Fruit fly (Drosophila melanogaster) whole organism, embryonic: ENCODE measurements around the gene sno.

Experiments used
- ATbp ChIP-seq: fragments of 200-800 bp; sonication (Bioruptor generic); optimal IDR thresholded peaks from 2 replicates; lab custom pipeline; 2017; ENCODE audit warnings: missing biosample characterization, mild to moderate bottlenecking, missing genetic modification characterization, missing genetic modification reagents
- Abd-B ChIP-seq: fragments of 200-800 bp; sonication (Bioruptor generic); optimal IDR thresholded peaks from 2 replicates; lab custom pipeline; 2018; ENCODE audit warnings: missing biosample characterization, mild to moderate bottlenecking, missing genetic modification characterization, moderate library complexity
- Bdp1 ChIP-seq: fragments of 200-800 bp; sonication (Bioruptor generic); optimal IDR thresholded peaks from 3 replicates; lab custom pipeline; 2016; ENCODE audit warnings: missing biosample characterization, missing genetic modification characterization
- Blimp-1 ChIP-seq: fragments of 200-800 bp; sonication (Bioruptor generic); optimal IDR thresholded peaks from 3 replicates; lab custom pipeline; 2018; ENCODE audit warnings: missing biosample characterization, missing genetic modification characterization, mild to moderate bottlenecking, moderate library complexity, missing genetic modification reagents
- CG11093 ChIP-seq: fragments of 200-800 bp; sonication (Bioruptor generic); IDR thresholded peaks from 3 replicates; pipeline ENCODE4 v1.3.6; 2022; ENCODE audit warnings: missing biosample characterization, missing genetic modification characterization
- CG11695 ChIP-seq: fragments of 200-800 bp; sonication (Bioruptor generic); IDR thresholded peaks from 3 replicates; pipeline ENCODE4 v1.3.6; 2022; ENCODE audit warnings: missing biosample characterization, missing genetic modification characterization
- CG13775 ChIP-seq: fragments of 200-800 bp; sonication (Bioruptor generic); optimal IDR thresholded peaks from 3 replicates; lab custom pipeline; 2017; ENCODE audit warnings: missing biosample characterization, mild to moderate bottlenecking, missing genetic modification characterization
- CG17385 ChIP-seq: fragments of 200-800 bp; sonication (Bioruptor generic); optimal IDR thresholded peaks from 3 replicates; lab custom pipeline; 2018; ENCODE audit warnings: missing biosample characterization, mild to moderate bottlenecking, missing genetic modification characterization
- CG17612 ChIP-seq: fragments of 200-800 bp; sonication (Bioruptor generic); IDR thresholded peaks from 2 replicates; pipeline ENCODE4 v1.3.6; 2022; ENCODE audit warnings: missing biosample characterization, missing genetic modification characterization
- CG2199 ChIP-seq: fragments of 200-800 bp; sonication (Bioruptor generic); IDR thresholded peaks from 3 replicates; pipeline ENCODE4 v1.3.6; 2022; ENCODE audit warnings: missing biosample characterization, missing genetic modification characterization
- CG30020 ChIP-seq: fragments of 200-800 bp; optimal IDR thresholded peaks from 2 replicates; lab custom pipeline; 2019; ENCODE audit warnings: missing biosample characterization, mild to moderate bottlenecking, missing genetic modification characterization, moderate library complexity
- CG4424 ChIP-seq: fragments of 200-800 bp; sonication (Bioruptor generic); optimal IDR thresholded peaks from 3 replicates; lab custom pipeline; 2016; ENCODE audit warnings: missing biosample characterization, missing genetic modification characterization
- CG6813 ChIP-seq: fragments of 200-800 bp; sonication (Bioruptor generic); optimal IDR thresholded peaks from 2 replicates; lab custom pipeline; 2017; ENCODE audit warnings: missing biosample characterization, missing genetic modification characterization, mild to moderate bottlenecking, moderate library complexity, missing genetic modification reagents
- CG7556 ChIP-seq: fragments of 200-800 bp; sonication (Bioruptor generic); optimal IDR thresholded peaks from 2 replicates; lab custom pipeline; 2017; ENCODE audit warnings: missing biosample characterization, mild to moderate bottlenecking, missing genetic modification characterization
- CG8924 ChIP-seq: fragments of 200-800 bp; optimal IDR thresholded peaks from 3 replicates; lab custom pipeline; 2019; ENCODE audit warnings: missing biosample characterization, mild to moderate bottlenecking, missing genetic modification characterization, moderate library complexity
- CG8944 ChIP-seq: fragments of 200-800 bp; sonication (Bioruptor generic); optimal IDR thresholded peaks from 3 replicates; lab custom pipeline; 2016; ENCODE audit warnings: missing biosample characterization, missing genetic modification characterization
- CoRest ChIP-seq: fragments of 200-800 bp; sonication (Bioruptor generic); optimal IDR thresholded peaks from 3 replicates; lab custom pipeline; 2018; ENCODE audit warnings: missing biosample characterization, mild to moderate bottlenecking, missing genetic modification characterization, moderate library complexity
- Deaf1 ChIP-seq: fragments of 200-800 bp; optimal IDR thresholded peaks from 3 replicates; lab custom pipeline; 2019; ENCODE audit warnings: missing biosample characterization, mild to moderate bottlenecking, missing genetic modification characterization, moderate library complexity
- Dip3 ChIP-seq: fragments of 200-800 bp; sonication (Bioruptor generic); optimal IDR thresholded peaks from 3 replicates; lab custom pipeline; 2016; ENCODE audit warnings: missing biosample characterization, missing genetic modification characterization
- E2f1 ChIP-seq: fragments of 200-800 bp; sonication (Bioruptor generic); IDR thresholded peaks from 2 replicates; pipeline ENCODE4 v1.3.6; 2022; ENCODE audit warnings: missing biosample characterization, missing genetic modification characterization
- Gsc ChIP-seq: fragments of 200-800 bp; sonication (Bioruptor generic); IDR thresholded peaks from 2 replicates; pipeline ENCODE4 v1.3.6; 2022; ENCODE audit warnings: missing biosample characterization, missing genetic modification characterization
- H15 ChIP-seq: fragments of 200-800 bp; sonication (Bioruptor generic); IDR thresholded peaks from 3 replicates; pipeline ENCODE4 v1.3.6; 2022; ENCODE audit warnings: missing biosample characterization, missing genetic modification characterization
- Hand ChIP-seq: fragments of 200-800 bp; sonication (Bioruptor generic); optimal IDR thresholded peaks from 2 replicates; lab custom pipeline; 2017; ENCODE audit warnings: mild to moderate bottlenecking, missing biosample characterization, missing genetic modification reagents, missing genetic modification characterization
- HmgZ ChIP-seq: fragments of 200-800 bp; sonication (Bioruptor generic); optimal IDR thresholded peaks from 2 replicates; lab custom pipeline; 2018; ENCODE audit warnings: missing biosample characterization, mild to moderate bottlenecking, missing genetic modification characterization
- Meics ChIP-seq: fragments of 200-800 bp; sonication (Bioruptor generic); optimal IDR thresholded peaks from 2 replicates; lab custom pipeline; 2017; ENCODE audit warnings: missing biosample characterization, mild to moderate bottlenecking, missing genetic modification characterization
- NfI ChIP-seq: fragments of 200-800 bp; sonication (Bioruptor generic); optimal IDR thresholded peaks from 3 replicates; lab custom pipeline; 2018; ENCODE audit warnings: missing biosample characterization, mild to moderate bottlenecking, missing genetic modification characterization, moderate library complexity
- PHDP ChIP-seq: fragments of 200-800 bp; sonication (Bioruptor generic); optimal IDR thresholded peaks from 3 replicates; lab custom pipeline; 2018; ENCODE audit warnings: missing biosample characterization, mild to moderate bottlenecking, missing genetic modification characterization, moderate library complexity
- Ptx1 ChIP-seq: fragments of 200-800 bp; sonication (Bioruptor generic); IDR thresholded peaks from 2 replicates; pipeline ENCODE4 v1.3.6; 2022; ENCODE audit warnings: missing biosample characterization, missing genetic modification characterization
- Sox100B ChIP-seq: fragments of 200-800 bp; sonication (Bioruptor generic); optimal IDR thresholded peaks from 3 replicates; lab custom pipeline; 2018; ENCODE audit warnings: missing biosample characterization, mild to moderate bottlenecking, missing genetic modification characterization
- Xrp1 ChIP-seq: fragments of 200-800 bp; sonication (Bioruptor generic); IDR thresholded peaks from 2 replicates; pipeline ENCODE4 v1.3.6; 2022; ENCODE audit warnings: missing biosample characterization, missing genetic modification characterization
- chif ChIP-seq, 2 experiments: fragments of 200-800 bp; sonication (Bioruptor generic); optimal IDR thresholded peaks; 3 replicates each; lab custom pipeline; 2016; ENCODE audit warnings: missing biosample characterization in 2 of 2, missing genetic modification characterization in 2 of 2
- corto ChIP-seq: fragments of 200-800 bp; sonication (Bioruptor generic); optimal IDR thresholded peaks from 2 replicates; lab custom pipeline; 2016; ENCODE audit warnings: missing biosample characterization, mild to moderate bottlenecking, missing genetic modification characterization, moderate library complexity
- eve ChIP-seq, 2 experiments: fragments of >200 bp; optimal IDR thresholded peaks; 2 replicates each; lab custom pipeline; 2017; ENCODE audit warnings: missing biosample characterization in 2 of 2, missing genetic modification characterization in 2 of 2
- fd96Cb ChIP-seq: fragments of 200-800 bp; sonication (Bioruptor generic); optimal IDR thresholded peaks from 2 replicates; lab custom pipeline; 2018; ENCODE audit warnings: missing biosample characterization, mild to moderate bottlenecking, missing genetic modification characterization, moderate library complexity
- gsb-n ChIP-seq: fragments of 200-800 bp; sonication (Bioruptor generic); optimal IDR thresholded peaks from 3 replicates; lab custom pipeline; 2018; ENCODE audit warnings: missing biosample characterization, mild to moderate bottlenecking, missing genetic modification characterization
- ham ChIP-seq: fragments of 200-800 bp; sonication (Bioruptor generic); IDR thresholded peaks from 2 replicates; pipeline ENCODE4 v1.3.6; 2022; ENCODE audit warnings: missing biosample characterization, missing genetic modification characterization
- lab ChIP-seq: fragments of 200-800 bp; sonication (Bioruptor generic); optimal IDR thresholded peaks from 3 replicates; lab custom pipeline; 2017; ENCODE audit warnings: missing biosample characterization, missing genetic modification characterization, mild to moderate bottlenecking, moderate library complexity, missing genetic modification reagents
- lov ChIP-seq, 2 experiments: fragments of 200-800 bp in 1 of 2; fragments of >200 bp in 1 of 2; sonication (Bioruptor generic) in 1 of 2; IDR thresholded peaks in 1 of 2; optimal IDR thresholded peaks in 1 of 2; 2 replicates in 1 of 2; 3 replicates in 1 of 2; pipeline versions ENCODE4 v1.3.6 to Lab custom; 2017 to 2022; ENCODE audit warnings: missing biosample characterization in 1 of 2, missing genetic modification characterization in 1 of 2
- nmo ChIP-seq: fragments of 200-800 bp; sonication (Bioruptor generic); optimal IDR thresholded peaks from 2 replicates; lab custom pipeline; 2018; ENCODE audit warnings: missing biosample characterization, mild to moderate bottlenecking, missing genetic modification characterization, moderate library complexity
- org-1 ChIP-seq: fragments of 200-800 bp; sonication (Bioruptor generic); optimal IDR thresholded peaks from 2 replicates; lab custom pipeline; 2017; ENCODE audit warnings: missing biosample characterization, missing genetic modification characterization
- pan ChIP-seq, 4 experiments: fragments of >200 bp in 3 of 4; fragments of 200-800 bp in 1 of 4; sonication (Bioruptor generic) in 1 of 4; optimal IDR thresholded peaks in 3 of 4; IDR thresholded peaks in 1 of 4; 2 replicates each; pipeline versions ENCODE4 v1.3.6 to Lab custom; 2017 to 2022; ENCODE audit warnings: missing biosample characterization in 2 of 4, missing genetic modification characterization in 2 of 4, mixed read lengths in 1 of 4
- peb ChIP-seq: fragments of 200-800 bp; sonication (Bioruptor generic); IDR thresholded peaks from 2 replicates; pipeline ENCODE4 v1.3.6; 2022; ENCODE audit warnings: missing biosample characterization, missing genetic modification characterization
- ranshi ChIP-seq: fragments of 200-800 bp; sonication (Bioruptor generic); IDR thresholded peaks from 2 replicates; pipeline ENCODE4 v1.3.6; 2022; ENCODE audit warnings: missing biosample characterization, missing genetic modification characterization
- sc ChIP-seq, 3 experiments: fragments of >200 bp in 2 of 3; fragments of 200-800 bp in 1 of 3; sonication (Bioruptor generic) in 1 of 3; optimal IDR thresholded peaks; 2 replicates in 2 of 3; 3 replicates in 1 of 3; lab custom pipeline; 2017; ENCODE audit warnings: mild to moderate bottlenecking in 1 of 3, missing biosample characterization in 1 of 3, missing genetic modification characterization in 1 of 3, missing genetic modification reagents in 1 of 3
- schlank ChIP-seq: fragments of 200-800 bp; sonication (Bioruptor generic); optimal IDR thresholded peaks from 2 replicates; lab custom pipeline; 2018; ENCODE audit warnings: missing biosample characterization, mild to moderate bottlenecking, missing genetic modification characterization
- sisA ChIP-seq: fragments of 200-800 bp; sonication (Bioruptor generic); IDR thresholded peaks from 2 replicates; pipeline ENCODE4 v1.3.6; 2022; ENCODE audit warnings: missing biosample characterization, missing genetic modification characterization
- sr ChIP-seq: fragments of 200-800 bp; sonication (Bioruptor generic); IDR thresholded peaks from 3 replicates; pipeline ENCODE4 v1.3.6; 2022; ENCODE audit warnings: missing biosample characterization, missing genetic modification characterization
- wdn ChIP-seq: fragments of 200-800 bp; sonication (Bioruptor generic); IDR thresholded peaks from 2 replicates; pipeline ENCODE4 v1.3.6; 2022; ENCODE audit warnings: missing biosample characterization, missing genetic modification characterization
- zf30C ChIP-seq: fragments of 200-800 bp; sonication (Bioruptor generic); optimal IDR thresholded peaks from 3 replicates; lab custom pipeline; 2018; ENCODE audit warnings: missing biosample characterization, mild to moderate bottlenecking, missing genetic modification characterization

Gene sno

dm6 chrX:13208075-13208474 is 3.4 kb downstream of the sno start (continued):
- TF ChIP-seq Hand (GFP tag; lab: Kevin White, UChicago) (peak; percentile 39), CG11695 (GFP tag; lab: Robert Waterston, UW) (0 out of 3 replicates have a peak, but pooled peaks have one; percentile 27), CG6813 (GFP tag; lab: Kevin White, UChicago) (peak; percentile 37), Meics (GFP tag; lab: Kevin White, UChicago) (peak; percentile 63), zf30C (no peak), chif (GFP tag; optimal IDR thresholded peaks at IDR 0.05; lab: Kevin White, UChicago) (no peak), Gsc (GFP tag; lab: Robert Waterston, UW) (no peak), Abd-B (no peak), Dip3 (GFP tag; lab: Kevin White, UChicago) (no peak), NfI (GFP tag; lab: Kevin White, UChicago) (peak; percentile 9), sr (no peak), lab (GFP tag; lab: Kevin White, UChicago) (peak; percentile 51), E2f1 (GFP tag; lab: Robert Waterston, UW) (no peak), Ptx1 (GFP tag; lab: Robert Waterston, UW) (0 out of 2 replicates have a peak, but pooled peaks have one; percentile 21), ham (GFP tag; lab: Robert Waterston, UW) (no peak), CG8944 (GFP tag; lab: Kevin White, UChicago) (no peak), CG4424 (GFP tag; lab: Kevin White, UChicago) (peak; percentile 6), ATbp (GFP tag; lab: Kevin White, UChicago) (peak; percentile 29), PHDP (tag; lab: Kevin White, UChicago) (peak; percentile 57), CG11093 (GFP tag; lab: Robert Waterston, UW) (no peak), HmgZ (tag; lab: Kevin White, UChicago) (no peak), peb (GFP tag; lab: Robert Waterston, UW) (no peak), CoRest (tag; lab: Kevin White, UChicago) (peak; percentile 53), CG7556 (GFP tag; lab: Kevin White, UChicago) (peak; percentile 71), CG13775 (GFP tag; lab: Kevin White, UChicago) (no peak), CG17385 (GFP tag; lab: Kevin White, UChicago) (peak; percentile 22), CG30020 (tag; lab: Kevin White, UChicago) (no peak), nmo (GFP tag; lab: Kevin White, UChicago) (peak; percentile 46), Sox100B (GFP tag; lab: Kevin White, UChicago) (peak; percentile 60), fd96Cb (tag; lab: Kevin White, UChicago) (peak; percentile 18), CG2199 (GFP tag; lab: Robert Waterston, UW) (no peak), eve (GFP tag; optimal IDR thresholded peaks at IDR 0.05; lab: Kevin White, UChicago) (no peak), sc (optimal IDR thresholded peaks at IDR 0.05; lab: Kevin White, UChicago) (no peak), sc (GFP tag; optimal IDR thresholded peaks at IDR 0.05; lab: Kevin White, UChicago) (peak; percentile 0), H15 (GFP tag; lab: Robert Waterston, UW) (no peak), Blimp-1 (GFP tag; lab: Kevin White, UChicago) (peak; percentile 44), wdn (GFP tag; lab: Robert Waterston, UW) (no peak), gsb-n (tag; lab: Kevin White, UChicago) (peak; percentile 45), Deaf1 (tag; lab: Kevin White, UChicago) (no peak), Xrp1 (GFP tag; lab: Robert Waterston, UW) (peak; percentile 26; the same call in 1 of the 2 replicates), schlank (tag; lab: Kevin White, UChicago) (no peak), CG17612 (no peak), lov (optimal IDR thresholded peaks at IDR 0.05; lab: Kevin White, UChicago) (no peak), lov (GFP tag; IDR thresholded peaks at IDR 0.05; lab: Robert Waterston, UW) (no peak), Bdp1 (no peak), corto (GFP tag; lab: Kevin White, UChicago) (no peak), pan (optimal IDR thresholded peaks at IDR 0.05; lab: Kevin White, UChicago) (no peak), pan (GFP tag; optimal IDR thresholded peaks at IDR 0.05 in 1 of 2, IDR thresholded peaks at IDR 0.05 in 1 of 2) (peak in 1 of 2 experiments; percentile 45), sisA (GFP tag; lab: Robert Waterston, UW) (no peak), org-1 (GFP tag; lab: Kevin White, UChicago) (no peak), ranshi (GFP tag; lab: Robert Waterston, UW) (no peak), CG8924 (tag; lab: Kevin White, UChicago) (peak; percentile 48)
